Fruit fly (Drosophila melanogaster) whole organism, adult: ENCODE data around the gene beta'COP.
A peak's percentile ranks its signal among the peaks of the same experiment; 100 is the strongest.

Experiments used
- CG11617 ChIP-seq: fragments of 200-800 bp; sonication (Bioruptor generic); optimal IDR thresholded peaks from 2 replicates; lab custom pipeline; 2017; ENCODE audit warnings: mild to moderate bottlenecking, missing biosample characterization, missing genetic modification reagents, missing genetic modification characterization
- CG12768 ChIP-seq: fragments of 200-800 bp; sonication (Bioruptor generic); optimal IDR thresholded peaks from 2 replicates; lab custom pipeline; 2017; ENCODE audit warnings: missing biosample characterization, missing genetic modification characterization, mild to moderate bottlenecking, moderate library complexity, missing genetic modification reagents
- CG14711 ChIP-seq: fragments of 200-800 bp; sonication (Bioruptor generic); optimal IDR thresholded peaks from 2 replicates; lab custom pipeline; 2018; ENCODE audit warnings: missing biosample characterization, mild to moderate bottlenecking, missing genetic modification characterization, moderate library complexity
- CG33017 ChIP-seq: fragments of 200-800 bp; sonication (Bioruptor generic); optimal IDR thresholded peaks from 2 replicates; lab custom pipeline; 2018; ENCODE audit warnings: missing biosample characterization, mild to moderate bottlenecking, missing genetic modification characterization, moderate library complexity
- CG7045 ChIP-seq: fragments of 200-800 bp; sonication (Bioruptor generic); optimal IDR thresholded peaks from 2 replicates; lab custom pipeline; 2017; ENCODE audit warnings: missing biosample characterization, mild to moderate bottlenecking, missing genetic modification characterization
- Crg-1 ChIP-seq: fragments of 200-800 bp; sonication (Bioruptor generic); optimal IDR thresholded peaks from 2 replicates; lab custom pipeline; 2016; ENCODE audit warnings: missing biosample characterization, missing genetic modification characterization
- Mnt ChIP-seq: fragments of 200-800 bp; sonication (Bioruptor generic); optimal IDR thresholded peaks from 2 replicates; lab custom pipeline; 2016; ENCODE audit warnings: missing biosample characterization, mild to moderate bottlenecking, missing genetic modification characterization
- bab1 ChIP-seq: fragments of 200-800 bp; sonication (Bioruptor generic); optimal IDR thresholded peaks from 3 replicates; lab custom pipeline; 2019; ENCODE audit warnings: missing biosample characterization, mild to moderate bottlenecking, missing genetic modification characterization, moderate library complexity
- cic ChIP-seq: fragments of 200-800 bp; sonication (Bioruptor generic); optimal IDR thresholded peaks from 2 replicates; lab custom pipeline; 2017; ENCODE audit warnings: missing biosample characterization, mild to moderate bottlenecking, missing genetic modification characterization, moderate library complexity
- cnc ChIP-seq, 2 experiments: fragments of >200 bp; optimal IDR thresholded peaks; 2 replicates each; lab custom pipeline; 2017
- kay ChIP-seq: fragments of 200-800 bp; sonication (Bioruptor generic); peaks from one replicate; lab custom pipeline; 2016; ENCODE audit warnings: missing biosample characterization, missing genetic modification characterization, borderline replicate concordance
- ovo ChIP-seq: fragments of 200-800 bp; sonication (Bioruptor generic); optimal IDR thresholded peaks from 2 replicates; lab custom pipeline; 2016; ENCODE audit warnings: missing biosample characterization, missing genetic modification characterization
- pad ChIP-seq: fragments of 200-800 bp; sonication (Bioruptor generic); optimal IDR thresholded peaks from 3 replicates; lab custom pipeline; 2017; ENCODE audit warnings: missing biosample characterization, missing genetic modification characterization, mild to moderate bottlenecking, moderate library complexity, missing genetic modification reagents
- tj ChIP-seq: fragments of 200-800 bp; sonication (Bioruptor generic); optimal IDR thresholded peaks from 3 replicates; lab custom pipeline; 2017; ENCODE audit warnings: missing biosample characterization, mild to moderate bottlenecking, missing genetic modification characterization, moderate library complexity

DNA sequence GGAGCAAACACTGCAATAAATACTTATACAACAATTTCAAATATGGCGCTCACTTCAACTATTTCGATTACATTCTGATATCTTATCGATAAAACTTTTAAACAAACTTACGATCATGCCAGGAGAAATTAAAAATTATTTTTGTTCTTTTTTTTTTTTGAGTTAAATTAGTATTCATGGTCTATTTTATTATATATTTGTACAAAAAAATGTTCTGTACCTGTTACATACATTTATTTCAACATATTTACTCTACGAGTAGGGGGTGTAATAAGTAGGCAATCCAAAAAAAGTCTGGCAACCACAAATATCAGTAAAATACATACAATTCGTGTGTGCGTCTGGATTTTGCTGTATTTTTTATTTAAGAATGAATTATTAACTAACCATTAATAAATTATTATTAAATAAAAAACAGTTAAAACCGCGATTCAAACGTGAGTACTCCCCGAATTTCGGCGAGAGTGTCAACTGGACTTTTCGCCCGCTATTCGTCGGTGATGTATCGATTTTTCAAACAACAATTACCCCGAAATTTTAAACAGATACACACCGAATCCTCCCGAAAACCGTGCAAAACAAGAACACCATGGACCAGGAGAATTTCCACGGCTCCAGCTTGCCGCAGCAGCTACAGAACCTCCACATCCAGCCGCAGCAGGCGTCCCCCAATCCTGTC lies 3.8 kb downstream of the beta'COP start, which contains the start of gene loqs:
- TF ChIP-seq CG7045 (GFP tag; lab: Kevin White, UChicago) (no peak), kay (GFP tag; lab: Kevin White, UChicago) (no peak), tj (GFP tag; lab: Kevin White, UChicago) (no peak), CG11617 (GFP tag; lab: Kevin White, UChicago) (no peak), cic (GFP tag; lab: Kevin White, UChicago) (no peak), Crg-1 (GFP tag; lab: Kevin White, UChicago) (no peak), CG12768 (GFP tag; lab: Kevin White, UChicago) (no peak), bab1 (GFP tag; lab: Kevin White, UChicago) (peak; percentile 64), ovo (GFP tag; lab: Kevin White, UChicago) (no peak), pad (GFP tag; lab: Kevin White, UChicago) (no peak), Mnt (GFP tag; lab: Kevin White, UChicago) (no peak), cnc (optimal IDR thresholded peaks at IDR 0.05; lab: Kevin White, UChicago) (no peak), CG33017 (tag; lab: Kevin White, UChicago) (no peak), CG14711 (peak; percentile 56)
